Worm (Caenorhabditis elegans) whole organism, L1 larva: Measurements from ENCODE around the gene srt-41.

Source experiments
- C16A3.4 ChIP-seq: fragments of 150-350 bp; optimal IDR thresholded peaks from 2 replicates; lab custom pipeline; 2014; ENCODE audit warnings: missing biosample characterization, missing genetic modification characterization
- F16B12.6 ChIP-seq: fragments of 150-350 bp; optimal IDR thresholded peaks from 2 replicates; lab custom pipeline; 2014; ENCODE audit warnings: missing biosample characterization, missing genetic modification characterization
- blmp-1 ChIP-seq: fragments of 150-350 bp; optimal IDR thresholded peaks from 2 replicates; lab custom pipeline; 2014; ENCODE audit warnings: missing biosample characterization, missing genetic modification characterization
- ceh-8 ChIP-seq: fragments of 200-800 bp; sonication (Bioruptor generic); optimal IDR thresholded peaks from 2 replicates; lab custom pipeline; 2018; ENCODE audit warnings: mild to moderate bottlenecking, missing genetic modification characterization, moderate library complexity, missing compliant biosample characterization
- ceh-82 ChIP-seq, 3 experiments: fragments of 150-350 bp in 1 of 3; sonication (generic microtip) in 2 of 3; optimal IDR thresholded peaks; 2 replicates each; lab custom pipeline; 2014 to 2017; ENCODE audit warnings: missing biosample characterization in 3 of 3, missing genetic modification characterization in 3 of 3
- ceh-88 ChIP-seq: fragments of 200-800 bp; sonication (Bioruptor generic); IDR thresholded peaks from 2 replicates; pipeline ENCODE4 v1.3.6; 2022; ENCODE audit warnings: missing genetic modification characterization, missing compliant biosample characterization
- dpl-1 ChIP-seq, 3 experiments: fragments of 150-350 bp in 2 of 3; sonication (generic microtip) in 1 of 3; optimal IDR thresholded peaks; 2 replicates each; lab custom pipeline; 2014 to 2017; ENCODE audit warnings: missing biosample characterization in 3 of 3, missing genetic modification characterization in 3 of 3, missing genetic modification reagents in 3 of 3
- efl-1 ChIP-seq, 4 experiments: fragments of 150-350 bp; optimal IDR thresholded peaks in 3 of 4; peaks in 1 of 4; 1 replicate in 1 of 4; 2 replicates in 3 of 4; lab custom pipeline; 2014; ENCODE audit warnings: missing biosample characterization in 2 of 4, missing genetic modification characterization in 2 of 4, missing genetic modification reagents in 2 of 4
- elt-2 ChIP-seq: sonication (generic microtip); optimal IDR thresholded peaks from 2 replicates; lab custom pipeline; 2016; ENCODE audit warnings: missing genetic modification characterization, mild to moderate bottlenecking, inconsistent platforms, missing compliant biosample characterization, missing genetic modification reagents
- ets-5 ChIP-seq: fragments of 200-800 bp; sonication (Bioruptor generic); IDR thresholded peaks from 2 replicates; pipeline ENCODE4 v1.3.6; 2022; ENCODE audit warnings: missing genetic modification characterization, missing compliant biosample characterization
- grh-1 ChIP-seq: fragments of 200-800 bp; sonication (Bioruptor generic); IDR thresholded peaks from 2 replicates; pipeline ENCODE4 v1.3.6; 2022; ENCODE audit warnings: missing genetic modification reagents, missing genetic modification characterization, missing compliant biosample characterization
- hlh-4 ChIP-seq: sonication (generic microtip); optimal IDR thresholded peaks from 2 replicates; lab custom pipeline; 2016; ENCODE audit warnings: mild to moderate bottlenecking, missing genetic modification characterization, missing compliant biosample characterization
- irx-1 ChIP-seq: sonication (generic microtip); optimal IDR thresholded peaks from 2 replicates; lab custom pipeline; 2016; ENCODE audit warnings: missing genetic modification characterization, missing compliant biosample characterization
- lin-14 ChIP-seq: fragments of 200-800 bp; sonication (Bioruptor generic); optimal IDR thresholded peaks from 2 replicates; lab custom pipeline; 2018; ENCODE audit warnings: mild to moderate bottlenecking, missing genetic modification characterization, moderate library complexity, missing compliant biosample characterization
- lin-15B ChIP-seq: fragments of 150-350 bp; sonication (generic microtip); optimal IDR thresholded peaks from 3 replicates; lab custom pipeline; 2014; ENCODE audit warnings: missing biosample characterization, missing genetic modification characterization
- lin-35 ChIP-seq, 2 experiments: fragments of 150-350 bp; optimal IDR thresholded peaks; 2 replicates each; lab custom pipeline; 2014; ENCODE audit warnings: missing biosample characterization in 2 of 2, missing genetic modification characterization in 2 of 2, missing genetic modification reagents in 2 of 2
- lsy-2 ChIP-seq, 2 experiments: fragments of 150-350 bp; optimal IDR thresholded peaks; 2 replicates each; lab custom pipeline; 2014; ENCODE audit warnings: missing biosample characterization in 2 of 2, missing genetic modification characterization in 2 of 2
- mab-9 ChIP-seq: fragments of 200-800 bp; sonication (Bioruptor generic); IDR thresholded peaks from 2 replicates; pipeline ENCODE4 v1.3.6; 2022; ENCODE audit warnings: missing genetic modification reagents, missing genetic modification characterization, missing compliant biosample characterization
- mdl-1 ChIP-seq, 2 experiments: fragments of 150-350 bp; optimal IDR thresholded peaks; 2 replicates each; lab custom pipeline; 2014 to 2017; ENCODE audit warnings: missing biosample characterization in 2 of 2, missing genetic modification characterization in 2 of 2, inconsistent platforms in 1 of 2
- mep-1 ChIP-seq: fragments of 150-350 bp; optimal IDR thresholded peaks from 2 replicates; lab custom pipeline; 2014; ENCODE audit warnings: missing biosample characterization, missing genetic modification characterization
- nhr-20 ChIP-seq: sonication (generic microtip); optimal IDR thresholded peaks from 2 replicates; lab custom pipeline; 2016; ENCODE audit warnings: mild to moderate bottlenecking, missing genetic modification characterization, missing compliant biosample characterization
- nhr-28 ChIP-seq: fragments of 150-350 bp; optimal IDR thresholded peaks from 2 replicates; lab custom pipeline; 2014; ENCODE audit warnings: missing biosample characterization, missing genetic modification characterization
- nhr-71 ChIP-seq: sonication (generic microtip); optimal IDR thresholded peaks from 2 replicates; lab custom pipeline; 2016; ENCODE audit warnings: mild to moderate bottlenecking, missing genetic modification characterization, moderate library complexity, missing compliant biosample characterization
- nhr-85 ChIP-seq: sonication (generic microtip); peaks from one replicate; lab custom pipeline; 2016; ENCODE audit warnings: missing genetic modification characterization, inconsistent platforms, missing compliant biosample characterization
- rnt-1 ChIP-seq: sonication (generic microtip); optimal IDR thresholded peaks from 2 replicates; lab custom pipeline; 2016; ENCODE audit warnings: mild to moderate bottlenecking, missing genetic modification characterization, moderate library complexity, missing compliant biosample characterization
- skn-1 ChIP-seq: fragments of 150-350 bp; optimal IDR thresholded peaks from 2 replicates; lab custom pipeline; 2014; ENCODE audit warnings: missing biosample characterization, missing genetic modification characterization
- snu-23 ChIP-seq: sonication (generic microtip); optimal IDR thresholded peaks from 2 replicates; lab custom pipeline; 2016; ENCODE audit warnings: missing genetic modification characterization, missing compliant biosample characterization
- sox-4 ChIP-seq: sonication (generic microtip); optimal IDR thresholded peaks from 2 replicates; lab custom pipeline; 2016; ENCODE audit warnings: missing genetic modification characterization, missing compliant biosample characterization
- sptf-1 ChIP-seq: fragments of 150-350 bp; optimal IDR thresholded peaks from 2 replicates; lab custom pipeline; 2014; ENCODE audit warnings: missing biosample characterization, missing genetic modification characterization
- sup-37 ChIP-seq: fragments of 200-800 bp; sonication (Bioruptor generic); optimal IDR thresholded peaks from 2 replicates; lab custom pipeline; 2018; ENCODE audit warnings: mild to moderate bottlenecking, missing genetic modification characterization, missing compliant biosample characterization
- tlp-1 ChIP-seq: fragments of 150-350 bp; optimal IDR thresholded peaks from 2 replicates; lab custom pipeline; 2014; ENCODE audit warnings: missing biosample characterization, missing genetic modification characterization
- unc-130 ChIP-seq: fragments of 150-350 bp; optimal IDR thresholded peaks from 2 replicates; lab custom pipeline; 2017; ENCODE audit warnings: missing biosample characterization, missing genetic modification characterization, inconsistent platforms
- unc-30 ChIP-seq: sonication (generic microtip); optimal IDR thresholded peaks from 2 replicates; lab custom pipeline; 2017; ENCODE audit warnings: missing biosample characterization, missing genetic modification characterization
- unc-62 ChIP-seq: fragments of 150-350 bp; optimal IDR thresholded peaks from 2 replicates; lab custom pipeline; 2014; ENCODE audit warnings: missing biosample characterization, missing genetic modification reagents, missing genetic modification characterization
- unc-98 ChIP-seq: fragments of 200-800 bp; sonication (Bioruptor generic); IDR thresholded peaks from 2 replicates; pipeline ENCODE4 v1.3.6; 2022; ENCODE audit warnings: missing genetic modification characterization, missing compliant biosample characterization
- vab-15 ChIP-seq: sonication (generic microtip); optimal IDR thresholded peaks from 2 replicates; lab custom pipeline; 2017; ENCODE audit warnings: missing genotype, mild to moderate bottlenecking, missing genetic modification characterization, missing compliant biosample characterization
- xbp-1 ChIP-seq: sonication (generic microtip); optimal IDR thresholded peaks from 2 replicates; lab custom pipeline; 2016; ENCODE audit warnings: missing genetic modification characterization, missing compliant biosample characterization
- zag-1 ChIP-seq: fragments of 150-350 bp; optimal IDR thresholded peaks from 2 replicates; lab custom pipeline; 2014; ENCODE audit warnings: missing biosample characterization, missing genetic modification characterization
- zip-4 ChIP-seq: fragments of 200-800 bp; sonication (Bioruptor generic); optimal IDR thresholded peaks from 2 replicates; lab custom pipeline; 2018; ENCODE audit warnings: mild to moderate bottlenecking, missing genetic modification characterization, moderate library complexity, missing compliant biosample characterization
- ztf-4 ChIP-seq: fragments of 150-350 bp; optimal IDR thresholded peaks from 2 replicates; lab custom pipeline; 2014; ENCODE audit warnings: missing biosample characterization, missing genetic modification characterization

srt-41 gene

ce11 chrV:1779994-1780393, 22.9 kb downstream of the srt-41 start:
- TF ChIP-seq mdl-1 (tag; optimal IDR thresholded peaks at IDR 0.05; lab: Kevin White, UChicago) (no peak), hlh-4 (tag; lab: Kevin White, UChicago) (no peak), grh-1 (GFP tag; lab: Robert Waterston, UW) (no peak)

ce11 chrV:1779136-1779535, 23.8 kb downstream of the srt-41 start, which contains the start of gene F36H9.4:
Gene F36H9.4 (minus strand): TSS chrV:1779236.
- TF ChIP-seq ets-5 (GFP tag; lab: Robert Waterston, UW) (no peak), blmp-1 (peak; percentile 20)

- TF ChIP-seq lin-14 (GFP tag; lab: Kevin White, UChicago) (peak; percentile 36), zag-1 (no peak)
Measured at ce11 chrV:1774874-1775589, 27.9 kb downstream of the srt-41 start, which contains the start of gene F36H9.7. Gene F36H9.7 (minus strand): TSS chrV:1774924.

- TF ChIP-seq snu-23 (GFP tag; lab: Kevin White, UChicago) (peak; percentile 9), nhr-20 (tag; lab: Kevin White, UChicago) (no peak), lsy-2 (tag; optimal IDR thresholded peaks at IDR 0.05; lab: Kevin White, UChicago) (peak; percentile 11 to 29), unc-130 (peak; percentile 11), tlp-1 (tag; lab: Kevin White, UChicago) (no peak), lin-35 (GFP tag; optimal IDR thresholded peaks at IDR 0.05; lab: Kevin White, UChicago) (peak in 1 of 2 experiments; percentile 3), lin-14 (GFP tag; lab: Kevin White, UChicago) (peak; percentile 18), F16B12.6 (peak; percentile 83), nhr-71 (tag; lab: Kevin White, UChicago) (peak; percentile 11), ceh-82 (tag; optimal IDR thresholded peaks at IDR 0.05; lab: Kevin White, UChicago) (no peak), mep-1 (peak; percentile 25), dpl-1 (GFP tag; optimal IDR thresholded peaks at IDR 0.05; lab: Kevin White, UChicago) (peak in 2 of 3 experiments; percentile 24 to 35), efl-1 (optimal IDR thresholded peaks at IDR 0.05; lab: Kevin White, UChicago) (peak; percentile 11 to 30), efl-1 (GFP tag; optimal IDR thresholded peaks at IDR 0.05 in 1 of 2; lab: Kevin White, UChicago) (peak; percentile 37 to 94)
Measured at ce11 chrV:1773120-1773519, 29.8 kb downstream of the srt-41 start.

- TF ChIP-seq efl-1 (optimal IDR thresholded peaks at IDR 0.05; lab: Kevin White, UChicago) (no peak), efl-1 (GFP tag; optimal IDR thresholded peaks at IDR 0.05 in 1 of 2; lab: Kevin White, UChicago) (no peak), rnt-1 (tag; lab: Kevin White, UChicago) (no peak), nhr-71 (tag; lab: Kevin White, UChicago) (peak; percentile 49), sptf-1 (tag; lab: Kevin White, UChicago) (no peak), nhr-28 (no peak), unc-98 (no peak), ceh-88 (no peak), blmp-1 (peak; percentile 43), lin-14 (GFP tag; lab: Kevin White, UChicago) (peak; percentile 90), sox-4 (tag; lab: Kevin White, UChicago) (no peak), elt-2 (tag; lab: Kevin White, UChicago) (peak; percentile 14), unc-62 (GFP tag; lab: Kevin White, UChicago) (no peak), sup-37 (GFP tag; lab: Kevin White, UChicago) (no peak), dpl-1 (GFP tag; optimal IDR thresholded peaks at IDR 0.05; lab: Kevin White, UChicago) (peak in 1 of 3 experiments; percentile 6), hlh-4 (tag; lab: Kevin White, UChicago) (no peak), snu-23 (GFP tag; lab: Kevin White, UChicago) (peak; percentile 54), unc-30 (no peak), nhr-85 (tag; lab: Kevin White, UChicago) (peak; percentile 70), zip-4 (GFP tag; lab: Kevin White, UChicago) (no peak), mab-9 (GFP tag; lab: Robert Waterston, UW) (no peak), ceh-8 (GFP tag; lab: Kevin White, UChicago) (no peak), irx-1 (tag; lab: Kevin White, UChicago) (no peak), vab-15 (no peak), unc-130 (peak; percentile 41), ztf-4 (no peak), lin-15B (tag; lab: Kevin White, UChicago) (no peak), xbp-1 (tag; lab: Kevin White, UChicago) (no peak), nhr-20 (tag; lab: Kevin White, UChicago) (peak; percentile 55), skn-1 (tag; lab: Kevin White, UChicago) (peak; percentile 17), mdl-1 (tag; optimal IDR thresholded peaks at IDR 0.05; lab: Kevin White, UChicago) (peak in 1 of 2 experiments; percentile 39), lin-35 (GFP tag; optimal IDR thresholded peaks at IDR 0.05; lab: Kevin White, UChicago) (peak in 1 of 2 experiments; percentile 41), C16A3.4 (peak; percentile 11)
- TF ChIP-seq, all 84 proteins: peak for 13
Measured at ce11 chrV:1771727-1772126, 31.2 kb downstream of the srt-41 start, which contains the start of gene dhs-13. Gene dhs-13 (minus strand): TSS chrV:1771734.
